Fruit fly (Drosophila melanogaster): Measurements from ENCODE around the gene Wdr24.

Wdr24 gene

dm6 chr3R:29724745-29725144 lies 20.1 kb downstream of the Wdr24 start, which contains the start of the genes Naa40 and CG18731 (continued):
- TF ChIP-seq nau (GFP tag; optimal IDR thresholded peaks at IDR 0.05) (no peak), MBD-R2 (GFP tag; IDR thresholded peaks at IDR 0.05) (peak; percentile 75), CG9797 (GFP tag; optimal IDR thresholded peaks at IDR 0.05) (peak; percentile 42), Doc3 (GFP tag; IDR thresholded peaks at IDR 0.05; ENCODE audit: partially characterized antibody) (peak; percentile 63), CG8765 (GFP tag; IDR thresholded peaks at IDR 0.05) (no peak), tna (GFP tag; IDR thresholded peaks at IDR 0.05; ENCODE audit: partially characterized antibody) (0 out of 2 replicates have a peak, but pooled peaks have one; percentile 38), ash1 (GFP tag; optimal IDR thresholded peaks at IDR 0.05) (no peak), sna (GFP tag; IDR thresholded peaks at IDR 0.05; ENCODE audit: partially characterized antibody) (peak; percentile 62), CG16813 (GFP tag; IDR thresholded peaks at IDR 0.05; ENCODE audit: partially characterized antibody) (peak; percentile 63), Opbp (GFP tag; IDR thresholded peaks at IDR 0.05; ENCODE audit: partially characterized antibody) (peak; percentile 81; the same call in 2 of the 3 replicates)

DNA sequence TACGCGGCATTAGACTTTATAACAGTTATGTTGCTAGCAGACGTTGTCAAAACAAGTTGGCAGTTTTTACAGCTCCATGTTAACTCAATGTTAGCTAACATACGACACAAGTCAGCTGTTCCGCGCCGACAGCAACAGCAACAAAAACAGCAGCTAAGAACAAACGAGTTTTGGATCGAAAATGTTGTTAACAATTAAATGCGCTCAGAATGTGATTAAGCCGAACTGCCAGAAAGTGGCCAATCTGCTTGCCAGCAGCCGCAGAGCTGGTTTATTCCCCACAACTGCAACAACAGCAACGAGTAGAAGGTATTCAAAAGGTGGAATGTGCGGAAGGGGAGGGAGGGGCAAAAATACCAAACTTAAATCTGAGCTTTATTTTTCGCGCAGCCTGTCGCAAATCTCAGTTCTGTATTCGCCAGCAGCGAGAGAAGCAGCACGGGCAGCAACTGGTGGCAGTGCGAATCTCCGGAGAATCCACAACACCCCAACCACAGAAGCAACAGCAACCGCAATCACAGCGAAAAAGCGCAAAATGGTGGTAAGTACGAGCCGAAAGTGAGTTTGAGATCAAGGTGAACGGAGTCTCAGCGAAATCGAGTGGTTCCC lies 21.7 kb downstream of the Wdr24 start, which contains the start of gene Pcd:
TSS of gene Pcd (plus strand) at position 116 of the 609 bp plus-strand sequence.
- TF ChIP-seq insv (GFP tag; optimal IDR thresholded peaks at IDR 0.05) (peak in 1 of 2 experiments; percentile 46), CG34422 (GFP tag; IDR thresholded peaks at IDR 0.05) (peak; percentile 14; the same call in 1 of the 3 replicates), Stat92E (GFP tag; optimal IDR thresholded peaks at IDR 0.05) (peak in 1 of 3 experiments; percentile 53), Awh (GFP tag; IDR thresholded peaks at IDR 0.05) (no peak), knrl (GFP tag; IDR thresholded peaks at IDR 0.05; ENCODE audit: partially characterized antibody) (no peak), wdn (GFP tag; IDR thresholded peaks at IDR 0.05) (no peak), kah (GFP tag; optimal IDR thresholded peaks at IDR 0.05) (no peak), CG12769 (tag; optimal IDR thresholded peaks at IDR 0.05) (peak; percentile 71), ash1 (GFP tag; optimal IDR thresholded peaks at IDR 0.05) (no peak), CG4360 (GFP tag; IDR thresholded peaks at IDR 0.05) (peak; percentile 63), unpg (GFP tag; optimal IDR thresholded peaks at IDR 0.05) (no peak), Side (GFP tag; optimal IDR thresholded peaks at IDR 0.05) (no peak), CG14710 (tag; optimal IDR thresholded peaks at IDR 0.05) (peak; percentile 1), CG8924 (tag; optimal IDR thresholded peaks at IDR 0.05) (peak; percentile 70), CG3281 (GFP tag; optimal IDR thresholded peaks at IDR 0.05) (no peak), Nf-YA (GFP tag; IDR thresholded peaks at IDR 0.05) (no peak), ato (GFP tag; IDR thresholded peaks at IDR 0.05; ENCODE audit: partially characterized antibody) (no peak), Oaz (GFP tag; IDR thresholded peaks at IDR 0.05) (no peak), lilli (GFP tag; optimal IDR thresholded peaks at IDR 0.05) (no peak), CG9215 (GFP tag; IDR thresholded peaks at IDR 0.05) (no peak), ewg (GFP tag; optimal IDR thresholded peaks at IDR 0.05) (peak; percentile 21), E2f2 (GFP tag; IDR thresholded peaks at IDR 0.05) (peak; percentile 91), HLH4C (GFP tag; IDR thresholded peaks at IDR 0.05; ENCODE audit: partially characterized antibody) (0 out of 3 replicates have a peak, but pooled peaks have one; percentile 36), CG6175 (GFP tag; IDR thresholded peaks at IDR 0.05) (peak; percentile 76; the same call in 2 of the 3 replicates), CG11085 (GFP tag; IDR thresholded peaks at IDR 0.05) (no peak), CG18262 (tag; optimal IDR thresholded peaks at IDR 0.05) (no peak), kay (GFP tag; optimal IDR thresholded peaks at IDR 0.05) (no peak), CG15514 (GFP tag; optimal IDR thresholded peaks at IDR 0.05) (peak; percentile 77), bbx (GFP tag; IDR thresholded peaks at IDR 0.05; ENCODE audit: partially characterized antibody) (peak; percentile 31; the same call in 1 of the 2 replicates), dpn (GFP tag; optimal IDR thresholded peaks at IDR 0.05) (no peak), CG1024 (GFP tag; IDR thresholded peaks at IDR 0.05) (no peak), CG13287 (GFP tag; IDR thresholded peaks at IDR 0.05; ENCODE audit: partially characterized antibody) (peak; percentile 64), MBD-R2 (GFP tag; IDR thresholded peaks at IDR 0.05) (peak; percentile 83), eyg (GFP tag; optimal IDR thresholded peaks at IDR 0.05) (no peak), Poxn (GFP tag; IDR thresholded peaks at IDR 0.05) (no peak), CG17328 (GFP tag; IDR thresholded peaks at IDR 0.05) (0 out of 2 replicates have a peak, but pooled peaks have one; percentile 27), gce (GFP tag; IDR thresholded peaks at IDR 0.05) (no peak), Drgx (GFP tag; IDR thresholded peaks at IDR 0.05) (no peak), CG15269 (tag; optimal IDR thresholded peaks at IDR 0.05) (no peak)
